Worm (Caenorhabditis elegans) whole organism, mixed stage, embryonic: ENCODE results near the gene W02A2.5.

Experiments used
- M03D4.4 ChIP-seq: sonication (generic microtip); optimal IDR thresholded peaks from 2 replicates; lab custom pipeline; 2017; ENCODE audit warnings: mild to moderate bottlenecking, missing genetic modification characterization, missing compliant biosample characterization
- bed-3 ChIP-seq: fragments of 200-800 bp; sonication (Bioruptor generic); optimal IDR thresholded peaks from 3 replicates; lab custom pipeline; 2018; ENCODE audit warnings: mild to moderate bottlenecking, missing genetic modification characterization, moderate library complexity, missing compliant biosample characterization
- ceh-39 ChIP-seq: fragments of 150-350 bp; optimal IDR thresholded peaks from 2 replicates; lab custom pipeline; 2014; ENCODE audit warnings: missing biosample characterization, missing genetic modification characterization
- ceh-43 ChIP-seq: fragments of 200-800 bp; sonication (Bioruptor generic); optimal IDR thresholded peaks from 2 replicates; lab custom pipeline; 2018; ENCODE audit warnings: mild to moderate bottlenecking, missing genetic modification characterization, moderate library complexity, missing compliant biosample characterization
- cnd-1 ChIP-seq: fragments of 200-800 bp; sonication (Bioruptor generic); optimal IDR thresholded peaks from 2 replicates; lab custom pipeline; 2018; ENCODE audit warnings: mild to moderate bottlenecking, missing genetic modification characterization, missing compliant biosample characterization
- drap-1 ChIP-seq: fragments of 200-800 bp; sonication (Bioruptor generic); optimal IDR thresholded peaks from 3 replicates; lab custom pipeline; 2018; ENCODE audit warnings: mild to moderate bottlenecking, missing genetic modification characterization, missing compliant biosample characterization
- elt-1 ChIP-seq: sonication (generic microtip); optimal IDR thresholded peaks from 2 replicates; lab custom pipeline; 2017; ENCODE audit warnings: missing genetic modification characterization, mild to moderate bottlenecking, missing compliant biosample characterization, antibody characterized with exemption, moderate library complexity, borderline replicate concordance; ENCODE audit not compliant: insufficient read depth
- elt-3 ChIP-seq: fragments of 150-350 bp; optimal IDR thresholded peaks from 2 replicates; lab custom pipeline; 2014; ENCODE audit warnings: missing biosample characterization, missing genetic modification characterization
- flh-1 ChIP-seq: fragments of 200-800 bp; sonication (Bioruptor generic); optimal IDR thresholded peaks from 2 replicates; lab custom pipeline; 2018; ENCODE audit warnings: mild to moderate bottlenecking, missing genetic modification characterization, moderate library complexity, missing compliant biosample characterization
- ham-2 ChIP-seq: fragments of 200-800 bp; sonication (Bioruptor generic); optimal IDR thresholded peaks from 2 replicates; lab custom pipeline; 2018; ENCODE audit warnings: mild to moderate bottlenecking, missing genetic modification characterization, missing compliant biosample characterization
- hlh-1 ChIP-seq: fragments of 150-350 bp; optimal IDR thresholded peaks from 2 replicates; lab custom pipeline; 2014; ENCODE audit warnings: missing biosample characterization, missing genetic modification reagents, missing genetic modification characterization
- lin-13 ChIP-seq: fragments of 150-350 bp; optimal IDR thresholded peaks from 2 replicates; lab custom pipeline; 2014; ENCODE audit warnings: missing biosample characterization, missing genetic modification characterization
- lin-32 ChIP-seq: fragments of 200-800 bp; sonication (Bioruptor generic); optimal IDR thresholded peaks from 2 replicates; lab custom pipeline; 2018; ENCODE audit warnings: mild to moderate bottlenecking, missing genetic modification characterization, missing compliant biosample characterization
- mab-5 ChIP-seq: fragments of 150-350 bp; optimal IDR thresholded peaks from 2 replicates; lab custom pipeline; 2014; ENCODE audit warnings: missing biosample characterization, missing genetic modification characterization
- mls-2 ChIP-seq: sonication (generic microtip); optimal IDR thresholded peaks from 2 replicates; lab custom pipeline; 2016; ENCODE audit warnings: mild to moderate bottlenecking, missing genetic modification characterization, moderate library complexity, missing compliant biosample characterization
- nhr-12 ChIP-seq: fragments of 150-350 bp; optimal IDR thresholded peaks from 2 replicates; lab custom pipeline; 2014; ENCODE audit warnings: missing biosample characterization, missing genetic modification characterization
- nhr-2 ChIP-seq: fragments of 150-350 bp; optimal IDR thresholded peaks from 2 replicates; lab custom pipeline; 2014; ENCODE audit warnings: missing biosample characterization, missing genetic modification characterization
- nhr-237 ChIP-seq: fragments of 150-350 bp; optimal IDR thresholded peaks from 2 replicates; lab custom pipeline; 2014; ENCODE audit warnings: missing biosample characterization, missing genetic modification characterization
- nhr-76 ChIP-seq: sonication (generic microtip); optimal IDR thresholded peaks from 2 replicates; lab custom pipeline; 2017; ENCODE audit warnings: missing biosample characterization, missing genetic modification characterization
- pha-4 ChIP-seq: fragments of 150-350 bp; optimal IDR thresholded peaks from 2 replicates; lab custom pipeline; 2018; ENCODE audit warnings: missing biosample characterization, missing genetic modification reagents, missing genetic modification characterization
- sem-2 ChIP-seq: fragments of 200-800 bp; sonication (Bioruptor generic); optimal IDR thresholded peaks from 2 replicates; lab custom pipeline; 2018; ENCODE audit warnings: mild to moderate bottlenecking, missing genetic modification characterization, missing compliant biosample characterization
- snpc-4 ChIP-seq: fragments of 150-350 bp; optimal IDR thresholded peaks from 2 replicates; lab custom pipeline; 2014; ENCODE audit warnings: missing biosample characterization, missing genetic modification characterization
- sptf-1 ChIP-seq: sonication (generic microtip); optimal IDR thresholded peaks from 2 replicates; lab custom pipeline; 2017; ENCODE audit warnings: mild to moderate bottlenecking, missing genetic modification characterization, moderate library complexity, missing compliant biosample characterization
- tbx-8 ChIP-seq: fragments of 200-800 bp; sonication (Bioruptor generic); optimal IDR thresholded peaks from 2 replicates; lab custom pipeline; 2018; ENCODE audit warnings: mild to moderate bottlenecking, missing genetic modification characterization, moderate library complexity, missing compliant biosample characterization
- unc-39 ChIP-seq: fragments of 150-350 bp; optimal IDR thresholded peaks from 2 replicates; lab custom pipeline; 2014; ENCODE audit warnings: missing biosample characterization, missing genetic modification characterization
- unc-62 ChIP-seq: fragments of 150-350 bp; optimal IDR thresholded peaks from 2 replicates; lab custom pipeline; 2014; ENCODE audit warnings: missing biosample characterization, missing genetic modification reagents, missing genetic modification characterization
- zip-8 ChIP-seq: fragments of 150-350 bp; optimal IDR thresholded peaks from 2 replicates; lab custom pipeline; 2014; ENCODE audit warnings: missing biosample characterization, missing genetic modification characterization
- ztf-11 ChIP-seq: fragments of 150-350 bp; optimal IDR thresholded peaks from 2 replicates; lab custom pipeline; 2014; ENCODE audit warnings: missing biosample characterization, missing genetic modification characterization

Gene W02A2.5

ce11 chrIV:13386043-13386442, 43.4 kb downstream of the W02A2.5 start, which contains the start of the genes Y62E10A.20, Y62E10A.23 and mdt-9 (continued):
- TF ChIP-seq ham-2 (GFP tag; lab: Kevin White, UChicago) (peak; percentile 85), flh-1 (GFP tag; lab: Kevin White, UChicago) (peak; percentile 21)

DNA sequence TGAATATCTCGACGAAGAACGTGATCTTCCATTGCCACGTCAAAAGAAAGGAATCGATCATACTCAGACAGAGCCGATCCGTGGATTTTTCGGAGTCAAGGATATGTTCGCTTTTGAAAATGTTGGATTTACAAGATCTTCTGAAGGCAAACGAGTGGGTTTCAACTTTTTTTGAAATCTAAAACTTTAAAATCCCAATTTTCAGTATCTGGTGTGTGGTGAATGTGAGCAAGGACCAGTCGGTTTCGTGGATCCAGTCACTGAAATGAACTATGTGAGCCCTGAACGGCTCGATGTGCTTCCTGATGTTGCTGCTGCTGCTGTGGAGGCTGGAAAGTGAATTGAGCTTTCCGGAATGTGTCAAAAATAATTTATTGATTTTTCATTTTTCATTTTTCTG, 44.2 kb downstream of the W02A2.5 start, which contains the start of gene lsm-3:
TSS of gene lsm-3 (plus strand) at position 301 of the 400 bp plus-strand sequence.
- TF ChIP-seq drap-1 (no peak), lin-32 (GFP tag; lab: Kevin White, UChicago) (no peak), ztf-11 (tag; lab: Kevin White, UChicago) (no peak), mls-2 (tag; lab: Kevin White, UChicago) (no peak), snpc-4 (tag; lab: Kevin White, UChicago) (no peak), nhr-237 (tag; lab: Kevin White, UChicago) (no peak), zip-8 (no peak), ceh-39 (tag; lab: Kevin White, UChicago) (no peak), elt-1 (tag; lab: Kevin White, UChicago) (no peak), sptf-1 (tag; lab: Kevin White, UChicago) (no peak), nhr-2 (tag; lab: Kevin White, UChicago) (no peak), M03D4.4 (no peak)

ce11 chrIV:13388779-13389178, 46.1 kb downstream of the W02A2.5 start:
- TF ChIP-seq nhr-237 (tag; lab: Kevin White, UChicago) (peak; percentile 3), ceh-39 (tag; lab: Kevin White, UChicago) (no peak)

DNA sequence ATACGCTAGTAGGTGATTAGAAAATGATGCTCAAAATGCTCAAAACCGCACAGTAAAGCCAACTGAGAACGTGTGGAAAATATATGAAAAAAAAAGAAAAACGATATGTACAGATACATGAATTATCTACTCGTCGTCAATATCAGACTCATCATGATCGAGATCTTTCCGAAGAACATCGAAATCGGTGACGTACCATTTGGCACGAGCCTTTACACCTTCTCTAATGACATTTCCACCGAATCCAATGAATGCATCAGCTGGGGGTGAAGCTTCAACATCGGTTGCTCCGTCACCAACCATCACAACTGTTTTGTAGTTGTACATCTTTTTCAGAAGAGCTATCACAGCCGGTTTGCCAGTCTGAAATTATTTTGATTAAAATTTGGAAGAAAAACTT, 46.6 kb downstream of the W02A2.5 start:
- TF ChIP-seq drap-1 (no peak), flh-1 (GFP tag; lab: Kevin White, UChicago) (no peak), lin-32 (GFP tag; lab: Kevin White, UChicago) (no peak), hlh-1 (tag; lab: Kevin White, UChicago) (no peak), nhr-76 (tag; lab: Kevin White, UChicago) (no peak), lin-13 (tag; lab: Kevin White, UChicago) (no peak), nhr-2 (tag; lab: Kevin White, UChicago) (no peak), snpc-4 (tag; lab: Kevin White, UChicago) (no peak), sem-2 (GFP tag; lab: Kevin White, UChicago) (no peak), ztf-11 (tag; lab: Kevin White, UChicago) (no peak), cnd-1 (tag; lab: Kevin White, UChicago) (no peak), ham-2 (GFP tag; lab: Kevin White, UChicago) (no peak), elt-1 (tag; lab: Kevin White, UChicago) (no peak)
- TF ChIP-seq, all 35 proteins: peak for 0

- TF ChIP-seq unc-62 (GFP tag; lab: Kevin White, UChicago) (no peak), hlh-1 (tag; lab: Kevin White, UChicago) (no peak), lin-32 (GFP tag; lab: Kevin White, UChicago) (no peak), elt-3 (no peak), ceh-43 (GFP tag; lab: Kevin White, UChicago) (no peak), bed-3 (GFP tag; lab: Kevin White, UChicago) (no peak), nhr-12 (tag; lab: Kevin White, UChicago) (no peak), lin-13 (tag; lab: Kevin White, UChicago) (no peak), mab-5 (tag; lab: Kevin White, UChicago) (no peak)
These were observed 48.1 kb downstream of the W02A2.5 start for ce11 chrIV:13390770-13391169.

DNA sequence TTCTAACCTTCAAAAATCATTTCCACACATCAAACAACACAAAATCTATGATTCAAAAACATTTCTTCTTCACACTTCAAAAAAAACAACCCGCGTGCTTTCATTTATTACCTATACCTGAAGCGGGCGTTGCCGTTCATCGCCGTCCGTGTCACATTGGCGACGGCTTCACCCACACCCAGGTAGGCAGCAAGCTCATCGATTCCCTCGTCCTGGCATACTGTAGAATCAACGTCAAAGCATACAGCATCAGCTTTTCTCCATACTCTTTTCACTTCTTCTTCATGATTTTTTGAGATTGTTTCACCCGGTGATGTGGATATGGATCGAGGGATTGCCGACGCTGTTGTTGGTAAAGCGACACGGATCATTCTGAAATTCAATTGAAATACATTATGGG, 49.6 kb downstream of the W02A2.5 start:
- TF ChIP-seq hlh-1 (tag; lab: Kevin White, UChicago): no peak
- no peak for TF ChIP-seq nhr-237 (tag; lab: Kevin White, UChicago)

ce11 chrIV:13393246-13393716, 50.6 kb downstream of the W02A2.5 start:
- no peak for TF ChIP-seq pha-4 (tag; lab: Kevin White, UChicago)
- no peak for TF ChIP-seq mab-5 (tag; lab: Kevin White, UChicago)
- no peak for TF ChIP-seq ztf-11 (tag; lab: Kevin White, UChicago)
- no peak for TF ChIP-seq unc-39 (tag; lab: Kevin White, UChicago)
- TF ChIP-seq tbx-8 (GFP tag; lab: Kevin White, UChicago): no peak
- TF ChIP-seq nhr-12 (tag; lab: Kevin White, UChicago): no peak
- no peak for TF ChIP-seq hlh-1 (tag; lab: Kevin White, UChicago)
- TF ChIP-seq sem-2 (GFP tag; lab: Kevin White, UChicago): no peak
